Worm (Caenorhabditis elegans) whole organism, L1 larva: ENCODE measurements around the gene odd-1.

Source experiments
- C04F5.9 ChIP-seq: sonication (generic microtip); optimal IDR thresholded peaks from 2 replicates; lab custom pipeline; 2016; ENCODE audit warnings: missing genetic modification characterization, missing compliant biosample characterization
- C34B4.2 ChIP-seq: sonication (generic microtip); optimal IDR thresholded peaks from 2 replicates; lab custom pipeline; 2017; ENCODE audit warnings: mild to moderate bottlenecking, missing genetic modification characterization, missing compliant biosample characterization
- Y116A8C.19 ChIP-seq: sonication (generic microtip); optimal IDR thresholded peaks from 2 replicates; lab custom pipeline; 2016; ENCODE audit warnings: missing compliant biosample characterization, missing genetic modification characterization, borderline replicate concordance
- aha-1 ChIP-seq: fragments of 150-350 bp; optimal IDR thresholded peaks from 2 replicates; lab custom pipeline; 2014; ENCODE audit warnings: missing biosample characterization, missing genetic modification characterization
- alr-1 ChIP-seq: fragments of 200-800 bp; sonication (Bioruptor generic); optimal IDR thresholded peaks from 2 replicates; lab custom pipeline; 2018; ENCODE audit warnings: borderline replicate concordance, mild to moderate bottlenecking, missing genetic modification characterization, missing compliant biosample characterization
- ama-1 ChIP-seq: fragments of 150-350 bp; optimal IDR thresholded peaks from 2 replicates; lab custom pipeline; 2014
- ceh-88 ChIP-seq: fragments of 200-800 bp; sonication (Bioruptor generic); IDR thresholded peaks from 2 replicates; pipeline ENCODE4 v1.3.6; 2022; ENCODE audit warnings: missing genetic modification characterization, missing compliant biosample characterization
- dpl-1 ChIP-seq, 3 experiments: fragments of 150-350 bp in 2 of 3; sonication (generic microtip) in 1 of 3; optimal IDR thresholded peaks; 2 replicates each; lab custom pipeline; 2014 to 2017; ENCODE audit warnings: missing biosample characterization in 3 of 3, missing genetic modification characterization in 3 of 3, missing genetic modification reagents in 3 of 3
- dsc-1 ChIP-seq: sonication (generic microtip); optimal IDR thresholded peaks from 2 replicates; lab custom pipeline; 2016; ENCODE audit warnings: mild to moderate bottlenecking, missing genetic modification characterization, missing compliant biosample characterization
- efl-1 ChIP-seq, 4 experiments: fragments of 150-350 bp; optimal IDR thresholded peaks in 3 of 4; peaks in 1 of 4; 1 replicate in 1 of 4; 2 replicates in 3 of 4; lab custom pipeline; 2014; ENCODE audit warnings: missing biosample characterization in 2 of 4, missing genetic modification characterization in 2 of 4, missing genetic modification reagents in 2 of 4
- egl-13 ChIP-seq: sonication (generic microtip); optimal IDR thresholded peaks from 2 replicates; lab custom pipeline; 2016; ENCODE audit warnings: missing genotype, missing genetic modification reagents, missing genetic modification characterization, missing compliant biosample characterization
- egl-27 ChIP-seq, 2 experiments: fragments of 150-350 bp in 1 of 2; sonication (generic microtip); optimal IDR thresholded peaks; 3 replicates each; lab custom pipeline; 2017 to 2018; ENCODE audit warnings: missing biosample characterization in 2 of 2, missing genetic modification characterization in 2 of 2, missing genetic modification reagents in 2 of 2
- elt-2 ChIP-seq: sonication (generic microtip); optimal IDR thresholded peaks from 2 replicates; lab custom pipeline; 2016; ENCODE audit warnings: missing genetic modification characterization, mild to moderate bottlenecking, inconsistent platforms, missing compliant biosample characterization, missing genetic modification reagents
- fkh-8 ChIP-seq: sonication (generic microtip); optimal IDR thresholded peaks from 2 replicates; lab custom pipeline; 2016; ENCODE audit warnings: mild to moderate bottlenecking, missing genetic modification characterization, missing compliant biosample characterization
- hlh-17 ChIP-seq: fragments of 200-800 bp; sonication (Bioruptor generic); optimal IDR thresholded peaks from 2 replicates; lab custom pipeline; 2018; ENCODE audit warnings: missing genetic modification characterization, mild to moderate bottlenecking, missing compliant biosample characterization, moderate library complexity, borderline replicate concordance
- hlh-4 ChIP-seq: sonication (generic microtip); optimal IDR thresholded peaks from 2 replicates; lab custom pipeline; 2016; ENCODE audit warnings: mild to moderate bottlenecking, missing genetic modification characterization, missing compliant biosample characterization
- lin-13 ChIP-seq: fragments of 150-350 bp; optimal IDR thresholded peaks from 2 replicates; lab custom pipeline; 2014; ENCODE audit warnings: missing biosample characterization, missing genetic modification reagents, missing genetic modification characterization
- lin-14 ChIP-seq: fragments of 200-800 bp; sonication (Bioruptor generic); optimal IDR thresholded peaks from 2 replicates; lab custom pipeline; 2018; ENCODE audit warnings: mild to moderate bottlenecking, missing genetic modification characterization, moderate library complexity, missing compliant biosample characterization
- lin-15B ChIP-seq: fragments of 150-350 bp; sonication (generic microtip); optimal IDR thresholded peaks from 3 replicates; lab custom pipeline; 2014; ENCODE audit warnings: missing biosample characterization, missing genetic modification characterization
- lin-35 ChIP-seq, 2 experiments: fragments of 150-350 bp; optimal IDR thresholded peaks; 2 replicates each; lab custom pipeline; 2014; ENCODE audit warnings: missing biosample characterization in 2 of 2, missing genetic modification characterization in 2 of 2, missing genetic modification reagents in 2 of 2
- lir-3 ChIP-seq: sonication (generic microtip); optimal IDR thresholded peaks from 2 replicates; lab custom pipeline; 2016; ENCODE audit warnings: mild to moderate bottlenecking, missing genetic modification characterization, moderate library complexity, missing compliant biosample characterization; ENCODE audit not compliant: poor library complexity
- lsy-2 ChIP-seq, 2 experiments: fragments of 150-350 bp; optimal IDR thresholded peaks; 2 replicates each; lab custom pipeline; 2014; ENCODE audit warnings: missing biosample characterization in 2 of 2, missing genetic modification characterization in 2 of 2
- mdl-1 ChIP-seq, 2 experiments: fragments of 150-350 bp; optimal IDR thresholded peaks; 2 replicates each; lab custom pipeline; 2014 to 2017; ENCODE audit warnings: missing biosample characterization in 2 of 2, missing genetic modification characterization in 2 of 2, inconsistent platforms in 1 of 2
- mep-1 ChIP-seq: fragments of 150-350 bp; optimal IDR thresholded peaks from 2 replicates; lab custom pipeline; 2014; ENCODE audit warnings: missing biosample characterization, missing genetic modification characterization
- nhr-11 ChIP-seq: fragments of 150-350 bp; optimal IDR thresholded peaks from 2 replicates; lab custom pipeline; 2014; ENCODE audit warnings: missing biosample characterization, missing genetic modification characterization
- nhr-12 ChIP-seq: sonication (generic microtip); optimal IDR thresholded peaks from 2 replicates; lab custom pipeline; 2017; ENCODE audit warnings: missing biosample characterization, missing genetic modification characterization
- nhr-19 ChIP-seq: fragments of 200-800 bp; sonication (Bioruptor generic); conservative IDR thresholded peaks from 2 replicates; pipeline ENCODE4 v1.3.6; 2022; ENCODE audit warnings: missing genetic modification characterization, missing compliant biosample characterization
- nhr-20 ChIP-seq: sonication (generic microtip); optimal IDR thresholded peaks from 2 replicates; lab custom pipeline; 2016; ENCODE audit warnings: mild to moderate bottlenecking, missing genetic modification characterization, missing compliant biosample characterization
- nhr-47 ChIP-seq: sonication (generic microtip); optimal IDR thresholded peaks from 2 replicates; lab custom pipeline; 2016; ENCODE audit warnings: mild to moderate bottlenecking, missing genetic modification characterization, moderate library complexity, missing compliant biosample characterization
- nhr-71 ChIP-seq: sonication (generic microtip); optimal IDR thresholded peaks from 2 replicates; lab custom pipeline; 2016; ENCODE audit warnings: mild to moderate bottlenecking, missing genetic modification characterization, moderate library complexity, missing compliant biosample characterization
- nhr-77 ChIP-seq: fragments of 150-350 bp; optimal IDR thresholded peaks from 2 replicates; lab custom pipeline; 2014; ENCODE audit warnings: missing biosample characterization, missing genetic modification characterization
- nhr-84 ChIP-seq: sonication (generic microtip); optimal IDR thresholded peaks from 2 replicates; lab custom pipeline; 2017; ENCODE audit warnings: missing biosample characterization, missing genetic modification characterization
- nhr-85 ChIP-seq: sonication (generic microtip); peaks from one replicate; lab custom pipeline; 2016; ENCODE audit warnings: missing genetic modification characterization, inconsistent platforms, missing compliant biosample characterization
- nhr-90 ChIP-seq: sonication (generic microtip); optimal IDR thresholded peaks from 2 replicates; lab custom pipeline; 2016; ENCODE audit warnings: mild to moderate bottlenecking, missing genetic modification characterization, missing compliant biosample characterization; ENCODE audit not compliant: poor library complexity
- pqm-1 ChIP-seq: sonication (generic microtip); optimal IDR thresholded peaks from 3 replicates; lab custom pipeline; 2017; ENCODE audit warnings: missing biosample characterization, missing genetic modification characterization
- rnt-1 ChIP-seq: sonication (generic microtip); optimal IDR thresholded peaks from 2 replicates; lab custom pipeline; 2016; ENCODE audit warnings: mild to moderate bottlenecking, missing genetic modification characterization, moderate library complexity, missing compliant biosample characterization
- sup-37 ChIP-seq: fragments of 200-800 bp; sonication (Bioruptor generic); optimal IDR thresholded peaks from 2 replicates; lab custom pipeline; 2018; ENCODE audit warnings: mild to moderate bottlenecking, missing genetic modification characterization, missing compliant biosample characterization
- swsn-7 ChIP-seq: sonication (generic microtip); optimal IDR thresholded peaks from 2 replicates; lab custom pipeline; 2016; ENCODE audit warnings: missing genetic modification characterization, missing compliant biosample characterization
- unc-30 ChIP-seq: sonication (generic microtip); optimal IDR thresholded peaks from 2 replicates; lab custom pipeline; 2017; ENCODE audit warnings: missing biosample characterization, missing genetic modification characterization
- unc-62 ChIP-seq: fragments of 150-350 bp; optimal IDR thresholded peaks from 2 replicates; lab custom pipeline; 2014; ENCODE audit warnings: missing biosample characterization, missing genetic modification reagents, missing genetic modification characterization
- unc-98 ChIP-seq: fragments of 200-800 bp; sonication (Bioruptor generic); IDR thresholded peaks from 2 replicates; pipeline ENCODE4 v1.3.6; 2022; ENCODE audit warnings: missing genetic modification characterization, missing compliant biosample characterization
- vab-15 ChIP-seq: sonication (generic microtip); optimal IDR thresholded peaks from 2 replicates; lab custom pipeline; 2017; ENCODE audit warnings: missing genotype, mild to moderate bottlenecking, missing genetic modification characterization, missing compliant biosample characterization
- zag-1 ChIP-seq: fragments of 150-350 bp; optimal IDR thresholded peaks from 2 replicates; lab custom pipeline; 2014; ENCODE audit warnings: missing biosample characterization, missing genetic modification characterization
- ztf-11 ChIP-seq, 2 experiments: sonication (generic microtip); optimal IDR thresholded peaks; 2 replicates each; lab custom pipeline; 2016 to 2017; ENCODE audit warnings: missing genetic modification characterization in 2 of 2, missing biosample characterization in 1 of 2, missing compliant biosample characterization in 1 of 2
- ztf-4 ChIP-seq: fragments of 150-350 bp; optimal IDR thresholded peaks from 2 replicates; lab custom pipeline; 2014; ENCODE audit warnings: missing biosample characterization, missing genetic modification characterization

Gene odd-1

DNA sequence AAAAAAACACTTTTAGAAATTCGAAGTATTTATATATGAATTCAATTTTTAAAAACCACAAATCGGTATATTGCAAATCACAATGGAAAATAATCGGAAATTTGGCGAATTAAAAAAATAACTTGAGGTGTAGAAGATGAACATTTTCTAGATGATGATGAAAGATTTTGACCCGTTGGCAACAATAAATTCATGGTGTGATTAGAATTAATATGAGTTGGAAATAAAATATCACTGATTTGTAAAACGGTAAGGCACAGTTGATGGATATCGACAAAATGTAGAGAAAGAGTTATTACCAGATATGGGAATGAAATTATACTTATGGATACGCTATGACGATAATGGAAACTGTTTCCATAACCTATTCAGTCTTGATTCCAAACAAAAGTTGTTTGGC is 4.2 kb downstream of the odd-1 start:
- TF ChIP-seq efl-1 (optimal IDR thresholded peaks at IDR 0.05; lab: Kevin White, UChicago): no peak
- TF ChIP-seq efl-1 (GFP tag; optimal IDR thresholded peaks at IDR 0.05 in 1 of 2; lab: Kevin White, UChicago): no peak
- no peak for TF ChIP-seq ama-1

DNA sequence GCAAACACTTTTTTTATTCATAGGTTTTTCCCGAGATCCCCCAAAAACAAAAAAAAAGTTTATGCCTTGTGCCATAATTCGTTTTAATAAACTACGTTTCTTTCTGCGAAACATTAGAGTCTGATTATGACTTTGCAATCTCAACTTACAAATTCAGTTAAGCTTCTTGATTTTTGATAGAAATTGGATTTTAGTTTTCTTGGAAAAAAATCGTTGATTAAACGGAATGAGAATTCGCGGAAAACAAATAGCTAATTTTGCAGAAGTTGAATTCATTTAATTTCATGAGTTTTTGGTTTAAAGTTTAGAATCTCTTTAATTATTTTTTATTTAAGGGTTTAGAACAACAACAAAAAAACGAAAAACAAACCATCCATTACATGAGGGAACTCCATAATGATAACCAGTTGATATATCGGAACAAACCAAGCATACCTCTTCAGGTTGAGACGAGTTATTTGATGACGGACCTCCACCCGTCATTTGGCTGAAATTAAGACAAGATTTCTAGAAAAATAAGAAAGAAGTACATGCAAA is 6.9 kb downstream of the odd-1 start, which contains the start of gene nhr-10:
nhr-10 (minus strand) TSS at position 487 of the 537 bp plus-strand sequence.
- TF ChIP-seq nhr-11 (tag; lab: Kevin White, UChicago): peak; percentile 48
- no peak for TF ChIP-seq sup-37
- TF ChIP-seq nhr-20: peak; percentile 0
- TF ChIP-seq nhr-71: peak; percentile 74
- peak; percentile 40 for TF ChIP-seq lin-14
- peak in 1 of 2 experiments; percentile 46 for TF ChIP-seq lsy-2 (tag; optimal IDR thresholded peaks at IDR 0.05; lab: Kevin White, UChicago)
- TF ChIP-seq mdl-1 (tag; optimal IDR thresholded peaks at IDR 0.05; lab: Kevin White, UChicago): no peak
- TF ChIP-seq nhr-47: peak; percentile 74
- TF ChIP-seq fkh-8 (tag; lab: Kevin White, UChicago): peak; percentile 71
- no peak for TF ChIP-seq nhr-84 (tag; lab: Kevin White, UChicago)
- TF ChIP-seq elt-2 (tag; lab: Kevin White, UChicago): no peak
- peak; percentile 41 for TF ChIP-seq swsn-7 (tag; lab: Kevin White, UChicago)
- TF ChIP-seq lin-35 (GFP tag; optimal IDR thresholded peaks at IDR 0.05; lab: Kevin White, UChicago): no peak

- TF ChIP-seq nhr-12 (tag; lab: Kevin White, UChicago) (no peak), swsn-7 (tag; lab: Kevin White, UChicago) (peak; percentile 74), hlh-17 (GFP tag; lab: Kevin White, UChicago) (no peak), mep-1 (tag; lab: Kevin White, UChicago) (peak; percentile 77), lin-14 (peak; percentile 90), nhr-47 (peak; percentile 75), nhr-84 (tag; lab: Kevin White, UChicago) (no peak), egl-13 (peak; percentile 2), alr-1 (tag; lab: Kevin White, UChicago) (no peak), pqm-1 (tag; lab: Kevin White, UChicago) (no peak), lin-13 (GFP tag; lab: Kevin White, UChicago) (peak; percentile 2), dpl-1 (GFP tag; optimal IDR thresholded peaks at IDR 0.05; lab: Kevin White, UChicago) (peak; percentile 13 to 61 (median 29)), egl-27 (tag; optimal IDR thresholded peaks at IDR 0.05; lab: Kevin White, UChicago) (peak; percentile 72 to 78), Y116A8C.19 (tag; lab: Kevin White, UChicago) (no peak), unc-30 (no peak), vab-15 (no peak), lsy-2 (tag; optimal IDR thresholded peaks at IDR 0.05; lab: Kevin White, UChicago) (peak; percentile 73 to 84), zag-1 (tag; lab: Kevin White, UChicago) (no peak), dsc-1 (tag; lab: Kevin White, UChicago) (peak; percentile 51), ztf-4 (peak; percentile 43), C04F5.9 (tag; lab: Kevin White, UChicago) (no peak), aha-1 (tag; lab: Kevin White, UChicago) (no peak), unc-62 (GFP tag; lab: Kevin White, UChicago) (no peak), nhr-77 (tag; lab: Kevin White, UChicago) (peak; percentile 74), hlh-4 (tag; lab: Kevin White, UChicago) (no peak), nhr-90 (tag; lab: Kevin White, UChicago) (peak; percentile 63), ama-1 (no peak), ztf-11 (tag; optimal IDR thresholded peaks at IDR 0.05; lab: Kevin White, UChicago) (no peak), lin-15B (tag; lab: Kevin White, UChicago) (no peak), unc-98 (GFP tag; lab: Robert Waterston, UW) (no peak), ceh-88 (GFP tag; lab: Robert Waterston, UW) (no peak), nhr-85 (peak; percentile 95), sup-37 (no peak), efl-1 (optimal IDR thresholded peaks at IDR 0.05; lab: Kevin White, UChicago) (peak; percentile 67 to 75), efl-1 (GFP tag; optimal IDR thresholded peaks at IDR 0.05 in 1 of 2; lab: Kevin White, UChicago) (peak; percentile 39 to 93), C34B4.2 (tag; lab: Kevin White, UChicago) (no peak), nhr-19 (GFP tag; lab: Robert Waterston, UW) (peak; percentile 86), lir-3 (tag; lab: Kevin White, UChicago) (peak; percentile 60), rnt-1 (tag; lab: Kevin White, UChicago) (peak; percentile 63)
Observed at ce11 chrIII:7116615-7117252, 8.6 kb downstream of the odd-1 start.
